Worm (Caenorhabditis elegans): ENCODE results near the gene sms-1.

The sms-1 gene

ce11 chrIV:11522225-11522952 lies 24.4 kb upstream of the sms-1 start (continued):
- no peak for TF ChIP-seq K09A11.1 (tag; optimal IDR thresholded peaks at IDR 0.05; ENCODE audit: insufficient read depth)
- no peak for TF ChIP-seq pha-4 (tag; optimal IDR thresholded peaks at IDR 0.05)
- no peak for TF ChIP-seq ceh-24 (tag; optimal IDR thresholded peaks at IDR 0.05)
- TF ChIP-seq tbx-7 (tag; optimal IDR thresholded peaks at IDR 0.05): no peak
- no peak for TF ChIP-seq T23F11.4 (GFP tag; optimal IDR thresholded peaks at IDR 0.05)
- no peak for TF ChIP-seq unc-3 (GFP tag; conservative IDR thresholded peaks at IDR 0.05)
- no peak for TF ChIP-seq unc-3 (tag; optimal IDR thresholded peaks at IDR 0.05)
- no peak for TF ChIP-seq ceh-14 (tag; optimal IDR thresholded peaks at IDR 0.05)
- peak; percentile 22 for TF ChIP-seq ceh-31 (tag; optimal IDR thresholded peaks at IDR 0.05)
- no peak for TF ChIP-seq nhr-11 (tag; optimal IDR thresholded peaks at IDR 0.05)
- TF ChIP-seq zip-5 (tag; optimal IDR thresholded peaks at IDR 0.05): no peak
- no peak for TF ChIP-seq hlh-15 (tag; optimal IDR thresholded peaks at IDR 0.05)
- TF ChIP-seq F13H6.1 (tag; optimal IDR thresholded peaks at IDR 0.05): no peak
- TF ChIP-seq ahr-1 (tag; optimal IDR thresholded peaks at IDR 0.05): no peak

- no peak for TF ChIP-seq ceh-14 (tag; optimal IDR thresholded peaks at IDR 0.05)
- TF ChIP-seq elt-2 (tag; optimal IDR thresholded peaks at IDR 0.05): peak; percentile 36
- TF ChIP-seq nfya-1 (tag; optimal IDR thresholded peaks at IDR 0.05): peak; percentile 7
- TF ChIP-seq ttx-3 (tag; optimal IDR thresholded peaks at IDR 0.05): no peak
These were observed 23.0 kb upstream of the sms-1 start, which contains the start of the genes M04B2.4 and gfl-1 for ce11 chrIV:11520960-11521359. TSS of gene M04B2.4 (minus strand) at chrIV:11521031. TSS of gene gfl-1 (plus strand) at chrIV:11521290.

ce11 chrIV:11510664-11511063 lies 12.7 kb upstream of the sms-1 start, which contains the start of gene M04B2.6:
TSS of gene M04B2.6 (minus strand) at chrIV:11510764.
- TF ChIP-seq dve-1 (tag; optimal IDR thresholded peaks at IDR 0.05) (no peak), unc-42 (tag; optimal IDR thresholded peaks at IDR 0.05) (peak; percentile 0)

ce11 chrIV:11504416-11504815 lies 6.4 kb upstream of the sms-1 start, which contains the start of gene twk-25:
TSS of gene twk-25 (plus strand) at chrIV:11504716.
- TF ChIP-seq hlh-6 (tag; optimal IDR thresholded peaks at IDR 0.05): no peak
- TF ChIP-seq pqm-1 (tag; optimal IDR thresholded peaks at IDR 0.05): no peak
- TF ChIP-seq sdc-2 (tag; optimal IDR thresholded peaks at IDR 0.05): no peak
- no peak for TF ChIP-seq ceh-14 (tag; optimal IDR thresholded peaks at IDR 0.05)
- TF ChIP-seq K02D7.2 (tag; optimal IDR thresholded peaks at IDR 0.05): no peak
- TF ChIP-seq nfya-1 (tag; optimal IDR thresholded peaks at IDR 0.05): no peak
- TF ChIP-seq ceh-31 (tag; optimal IDR thresholded peaks at IDR 0.05): no peak
- TF ChIP-seq fax-1 (tag; optimal IDR thresholded peaks at IDR 0.05): no peak
- no peak for TF ChIP-seq ref-2 (tag; optimal IDR thresholded peaks at IDR 0.05)
- TF ChIP-seq mec-3 (tag; optimal IDR thresholded peaks at IDR 0.05; ENCODE audit: borderline replicate concordance): no peak
- TF ChIP-seq Y22D7AL.16 (tag; optimal IDR thresholded peaks at IDR 0.05): no peak
- no peak for TF ChIP-seq ceh-48 (tag; optimal IDR thresholded peaks at IDR 0.05)
- TF ChIP-seq rnt-1 (tag; optimal IDR thresholded peaks at IDR 0.05): no peak
- no peak for TF ChIP-seq unc-42 (tag; optimal IDR thresholded peaks at IDR 0.05)
- no peak for TF ChIP-seq eyg-1 (tag; optimal IDR thresholded peaks at IDR 0.05)
- no peak for TF ChIP-seq nhr-232 (tag; optimal IDR thresholded peaks at IDR 0.05)
- TF ChIP-seq ceh-18 (tag; optimal IDR thresholded peaks at IDR 0.05): no peak
- no peak for TF ChIP-seq madf-2 (tag; optimal IDR thresholded peaks at IDR 0.05)
- TF ChIP-seq dve-1 (tag; optimal IDR thresholded peaks at IDR 0.05): no peak

ce11 chrIV:11503654-11504053 lies 5.7 kb upstream of the sms-1 start:
- TF ChIP-seq ceh-34 (tag; optimal IDR thresholded peaks at IDR 0.05): no peak

Measured in whole organism, late embryonic.